Worm (Caenorhabditis elegans) whole organism, mixed stage, embryonic: ENCODE results near the gene sdz-5.

ENCODE experiments used
- nhr-2 ChIP-seq: fragments of 150-350 bp; optimal IDR thresholded peaks from 2 replicates; lab custom pipeline; 2014; ENCODE audit warnings: missing biosample characterization, missing genetic modification characterization
- snpc-4 ChIP-seq: fragments of 150-350 bp; optimal IDR thresholded peaks from 2 replicates; lab custom pipeline; 2014; ENCODE audit warnings: missing biosample characterization, missing genetic modification characterization

DNA sequence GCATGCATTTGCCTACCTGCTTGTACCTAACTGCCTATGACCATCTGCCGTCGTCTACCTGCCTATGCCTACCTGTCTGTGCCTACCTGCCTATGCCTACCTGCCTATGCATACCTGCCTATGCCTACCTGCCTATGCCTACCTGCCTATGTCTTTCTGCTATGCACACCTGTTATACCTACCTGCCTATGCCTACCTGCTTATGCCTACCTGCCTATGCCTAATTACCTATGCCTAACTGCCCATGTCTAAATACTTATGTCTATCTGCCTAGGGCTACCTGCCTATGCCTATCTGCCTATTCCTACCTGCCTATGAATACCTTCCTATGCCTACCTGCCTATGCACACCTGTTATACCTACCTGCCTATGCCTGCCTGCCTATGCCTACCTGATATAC lies 42.1 kb upstream of the sdz-5 start:
- TF ChIP-seq snpc-4 (tag; lab: Kevin White, UChicago) (no peak), nhr-2 (no peak)
